ENCODE assay signal across 1 fruit fly cellular context in genomic region chr3L:8554024-8554642, dm6.
TF ChIP-seq lines count a peak whose summit lies in the region.

No protein-coding gene starts in this region.

TF ChIP-seq in whole organism, embryonic, 481 proteins besides CTCF, POLR2A, EP300 and RAD21 (continued from another document):
- no peak for TF ChIP-seq hkb (optimal IDR thresholded peaks at IDR 0.05; lab: Kevin White, UChicago)
- 0 out of 2 replicates have a peak, but pooled peaks have one; percentile 17 for TF ChIP-seq hkb (GFP tag; IDR thresholded peaks at IDR 0.05; lab: Robert Waterston, UW)
- no peak for TF ChIP-seq CG9876 (GFP tag; optimal IDR thresholded peaks at IDR 0.05; lab: Kevin White, UChicago)
- no peak for TF ChIP-seq Ada2b (GFP tag; IDR thresholded peaks at IDR 0.05; lab: Robert Waterston, UW)
- TF ChIP-seq cad (GFP tag; optimal IDR thresholded peaks at IDR 0.05; lab: Kevin White, UChicago) = peak; percentile 60
- peak; percentile 66 for TF ChIP-seq sug (tag; optimal IDR thresholded peaks at IDR 0.05; lab: Kevin White, UChicago)
- no peak for TF ChIP-seq Adf1 (GFP tag; IDR thresholded peaks at IDR 0.05; lab: Robert Waterston, UW)
- 0 out of 2 replicates have a peak, but pooled peaks have one; percentile 43 for TF ChIP-seq ara (GFP tag; IDR thresholded peaks at IDR 0.05; lab: Robert Waterston, UW)
- TF ChIP-seq CG5245 (GFP tag; optimal IDR thresholded peaks at IDR 0.05; lab: Kevin White, UChicago) = no peak
- no peak for TF ChIP-seq ranshi (GFP tag; IDR thresholded peaks at IDR 0.05; lab: Robert Waterston, UW)
- no peak for TF ChIP-seq Hsf (GFP tag; optimal IDR thresholded peaks at IDR 0.05; lab: Kevin White, UChicago)
- no peak for TF ChIP-seq p53 (GFP tag; optimal IDR thresholded peaks at IDR 0.05; lab: Kevin White, UChicago)
- TF ChIP-seq CG12769 (tag; optimal IDR thresholded peaks at IDR 0.05; lab: Kevin White, UChicago) = peak; percentile 13
